Worm (Caenorhabditis elegans) whole organism, early embryonic: ENCODE data around the gene col-121.

Source experiments
- B0310.2 ChIP-seq: sonication (generic microtip); optimal IDR thresholded peaks from 2 replicates; lab custom pipeline; 2016; ENCODE audit warnings: mild to moderate bottlenecking, missing genetic modification characterization, missing compliant biosample characterization
- F13C5.2 ChIP-seq: sonication (generic microtip); optimal IDR thresholded peaks from 2 replicates; lab custom pipeline; 2017; ENCODE audit warnings: mild to moderate bottlenecking, missing genetic modification characterization, inconsistent platforms, missing compliant biosample characterization
- aly-1 ChIP-seq: sonication (generic microtip); optimal IDR thresholded peaks from 2 replicates; lab custom pipeline; 2016; ENCODE audit warnings: missing genetic modification characterization, missing compliant biosample characterization
- ama-1 ChIP-seq: fragments of 150-350 bp; optimal IDR thresholded peaks from 2 replicates; lab custom pipeline; 2014
- ceh-13 ChIP-seq: fragments of 200-800 bp; sonication (Bioruptor generic); optimal IDR thresholded peaks from 2 replicates; lab custom pipeline; 2018; ENCODE audit warnings: mild to moderate bottlenecking, missing genetic modification characterization, missing compliant biosample characterization
- ceh-36 ChIP-seq: sonication (generic microtip); optimal IDR thresholded peaks from 2 replicates; lab custom pipeline; 2016; ENCODE audit warnings: missing genetic modification characterization, inconsistent platforms, missing compliant biosample characterization
- ets-7 ChIP-seq: sonication (generic microtip); optimal IDR thresholded peaks from 2 replicates; lab custom pipeline; 2016; ENCODE audit warnings: missing genotype, missing genetic modification characterization, missing compliant biosample characterization
- flt-1 ChIP-seq: fragments of 200-800 bp; sonication (Bioruptor generic); IDR thresholded peaks from 2 replicates; pipeline ENCODE4 v1.3.6; 2022; ENCODE audit warnings: missing genetic modification characterization, missing compliant biosample characterization
- hmbx-1 ChIP-seq: sonication (generic microtip); optimal IDR thresholded peaks from 2 replicates; lab custom pipeline; 2016; ENCODE audit warnings: mild to moderate bottlenecking, missing genetic modification characterization, missing compliant biosample characterization
- hmg-4 ChIP-seq: fragments of 200-800 bp; sonication (Bioruptor generic); optimal IDR thresholded peaks from 2 replicates; lab custom pipeline; 2018; ENCODE audit warnings: mild to moderate bottlenecking, missing genetic modification characterization, missing compliant biosample characterization
- hnd-1 ChIP-seq: sonication (generic microtip); optimal IDR thresholded peaks from 2 replicates; lab custom pipeline; 2016; ENCODE audit warnings: missing genetic modification characterization, missing compliant biosample characterization
- pes-1 ChIP-seq: fragments of 200-800 bp; sonication (Bioruptor generic); IDR thresholded peaks from 2 replicates; pipeline ENCODE4 v1.3.6; 2022; ENCODE audit warnings: missing genetic modification reagents, missing genetic modification characterization, missing compliant biosample characterization
- scrt-1 ChIP-seq: fragments of 200-800 bp; sonication (Bioruptor generic); IDR thresholded peaks from 2 replicates; pipeline ENCODE4 v1.3.6; 2022; ENCODE audit warnings: missing genetic modification characterization, missing compliant biosample characterization
- sea-1 ChIP-seq: fragments of 200-800 bp; sonication (Bioruptor generic); conservative IDR thresholded peaks from 2 replicates; pipeline ENCODE4 v1.3.6; 2022; ENCODE audit warnings: missing genetic modification characterization, missing compliant biosample characterization
- tbx-11 ChIP-seq: fragments of 200-800 bp; sonication (Bioruptor generic); IDR thresholded peaks from 2 replicates; pipeline ENCODE4 v1.3.6; 2022; ENCODE audit warnings: missing genetic modification characterization, missing compliant biosample characterization
- tbx-37 ChIP-seq: fragments of 200-800 bp; sonication (Bioruptor generic); conservative IDR thresholded peaks from 2 replicates; pipeline ENCODE4 v1.3.6; 2022; ENCODE audit warnings: missing genetic modification reagents, missing genetic modification characterization, missing compliant biosample characterization
- tra-4 ChIP-seq: sonication (generic microtip); optimal IDR thresholded peaks from 2 replicates; lab custom pipeline; 2017; ENCODE audit warnings: missing genetic modification characterization, missing compliant biosample characterization

The col-121 gene

DNA sequence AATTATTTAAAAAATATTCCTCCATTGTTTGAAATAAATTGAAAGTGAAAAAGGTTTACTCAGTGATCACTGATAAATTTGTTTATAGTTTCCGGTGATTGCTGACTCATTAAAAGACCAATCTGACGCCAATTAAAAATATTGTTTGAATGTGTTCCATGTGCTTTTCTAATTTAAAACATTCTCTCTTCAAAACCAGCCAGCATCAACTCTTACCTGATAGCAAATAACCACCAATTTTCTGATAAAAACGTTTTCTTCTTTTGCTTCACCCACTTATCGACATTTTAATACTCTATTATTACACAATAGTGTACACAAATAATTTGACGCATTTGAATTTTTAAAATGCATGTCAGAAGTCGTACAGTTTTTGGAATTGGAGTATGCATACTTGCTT lies 5.7 kb upstream of the col-121 start, which contains the start of gene F56D5.6:
Gene F56D5.6, plus strand, starts transcription at position 208 of the 400 bp plus-strand sequence.
- TF ChIP-seq ets-7 (tag; lab: Kevin White, UChicago) (no peak), ceh-36 (tag; lab: Kevin White, UChicago) (no peak), ama-1 (lab: Kevin White, UChicago) (no peak), aly-1 (tag; lab: Kevin White, UChicago) (no peak), F13C5.2 (tag; lab: Kevin White, UChicago) (no peak), tbx-37 (GFP tag; lab: Robert Waterston, UW) (no peak), hmg-4 (GFP tag; lab: Kevin White, UChicago) (no peak), sea-1 (no peak), hnd-1 (no peak), flt-1 (GFP tag; lab: Robert Waterston, UW) (no peak), scrt-1 (no peak), pes-1 (GFP tag; lab: Robert Waterston, UW) (no peak), B0310.2 (no peak), tra-4 (tag; lab: Kevin White, UChicago) (no peak), tbx-11 (GFP tag; lab: Robert Waterston, UW) (no peak), hmbx-1 (tag; lab: Kevin White, UChicago) (no peak), ceh-13 (no peak)

DNA sequence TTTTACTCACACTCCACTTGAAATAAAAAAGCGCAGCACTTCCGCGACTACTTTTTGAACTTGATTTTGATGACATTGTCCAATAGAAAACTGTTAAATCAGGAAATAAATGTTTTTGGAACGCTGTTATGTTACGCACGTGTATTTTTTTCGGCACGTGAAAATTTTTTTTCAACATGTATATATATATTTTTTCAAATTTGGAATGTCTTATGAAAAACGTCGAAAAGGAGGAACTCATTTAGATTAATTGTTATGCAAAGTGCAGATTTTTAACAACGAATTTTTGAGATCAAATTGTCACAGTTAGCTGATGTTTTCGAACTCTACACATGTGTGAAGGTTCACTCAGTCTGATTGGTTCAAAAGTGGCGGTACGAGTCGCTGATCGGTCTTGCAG lies 2.5 kb upstream of the col-121 start, which contains the start of gene F56D5.2:
Gene F56D5.2, minus strand, starts transcription at position 101 of the 400 bp plus-strand sequence.
- TF ChIP-seq flt-1 (GFP tag; lab: Robert Waterston, UW), result no peak
- TF ChIP-seq aly-1 (tag; lab: Kevin White, UChicago), result no peak
- no peak for TF ChIP-seq ceh-36 (tag; lab: Kevin White, UChicago)
- no peak for TF ChIP-seq sea-1
- no peak for TF ChIP-seq tbx-11 (GFP tag; lab: Robert Waterston, UW)
- TF ChIP-seq scrt-1, result no peak
- TF ChIP-seq hmbx-1 (tag; lab: Kevin White, UChicago), result no peak
- no peak for TF ChIP-seq pes-1 (GFP tag; lab: Robert Waterston, UW)
- no peak for TF ChIP-seq ama-1 (lab: Kevin White, UChicago)
- TF ChIP-seq hmg-4 (GFP tag; lab: Kevin White, UChicago), result no peak
- TF ChIP-seq F13C5.2 (tag; lab: Kevin White, UChicago), result no peak
- TF ChIP-seq tbx-37 (GFP tag; lab: Robert Waterston, UW), result no peak
- TF ChIP-seq hnd-1, result no peak
- TF ChIP-seq B0310.2, result no peak
- TF ChIP-seq tra-4 (tag; lab: Kevin White, UChicago), result no peak
- no peak for TF ChIP-seq ceh-13
- no peak for TF ChIP-seq ets-7 (tag; lab: Kevin White, UChicago)

DNA sequence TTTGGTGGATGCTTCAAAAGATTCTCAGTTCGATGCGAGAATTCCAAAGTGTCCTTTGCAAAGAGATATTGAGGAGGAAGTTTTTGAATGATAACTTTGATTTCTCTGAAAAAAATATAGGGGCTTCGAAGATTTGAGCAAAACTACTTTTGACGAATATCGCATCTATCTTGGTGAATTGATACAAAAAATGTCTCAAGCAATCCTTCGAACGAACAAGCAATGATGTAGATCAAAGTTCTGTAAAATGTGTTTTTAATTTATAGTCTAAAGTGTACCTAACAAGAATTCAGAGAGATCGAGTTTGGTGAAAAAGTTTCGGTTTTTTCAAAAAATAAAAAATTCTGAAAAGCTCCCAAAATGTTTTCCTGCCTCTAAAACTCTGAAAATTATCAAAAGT lies 1.3 kb upstream of the col-121 start, which contains the start of gene F56D5.3:
Gene F56D5.3, plus strand, starts transcription at position 301 of the 400 bp plus-strand sequence.
- no peak for TF ChIP-seq ceh-13
- TF ChIP-seq tra-4 (tag; lab: Kevin White, UChicago), result no peak
- TF ChIP-seq ama-1 (lab: Kevin White, UChicago), result no peak
- no peak for TF ChIP-seq aly-1 (tag; lab: Kevin White, UChicago)
- TF ChIP-seq tbx-37 (GFP tag; lab: Robert Waterston, UW), result no peak
- TF ChIP-seq pes-1 (GFP tag; lab: Robert Waterston, UW), result no peak
- no peak for TF ChIP-seq tbx-11 (GFP tag; lab: Robert Waterston, UW)
- no peak for TF ChIP-seq hnd-1

DNA sequence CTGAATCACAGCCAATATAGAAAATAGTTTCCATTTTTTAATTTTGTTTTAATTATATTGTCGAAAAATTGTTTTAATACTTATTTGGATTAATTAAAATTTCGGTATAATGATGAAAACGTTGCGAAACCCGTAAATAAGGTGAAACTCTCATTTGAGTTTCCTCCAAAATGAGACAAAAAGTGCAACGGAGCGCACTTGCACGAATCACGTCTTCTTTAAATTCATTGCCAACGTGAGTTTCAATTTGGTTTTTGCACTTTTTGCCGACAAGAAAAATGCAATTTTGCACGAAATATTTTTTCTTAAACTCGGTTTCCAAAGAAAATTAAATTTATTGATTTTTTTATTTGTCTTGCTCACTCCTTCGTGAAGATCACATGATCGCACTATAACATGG lies 10.0 kb downstream of the col-121 start, which contains the start of gene daf-15:
Gene daf-15, plus strand, starts transcription at position 171 of the 400 bp plus-strand sequence.
- TF ChIP-seq tra-4 (tag; lab: Kevin White, UChicago) (no peak), sea-1 (no peak), ama-1 (lab: Kevin White, UChicago) (no peak), ceh-13 (no peak), tbx-11 (GFP tag; lab: Robert Waterston, UW) (no peak), pes-1 (GFP tag; lab: Robert Waterston, UW) (no peak), flt-1 (GFP tag; lab: Robert Waterston, UW) (no peak), F13C5.2 (tag; lab: Kevin White, UChicago) (no peak), ets-7 (tag; lab: Kevin White, UChicago) (no peak), hmbx-1 (tag; lab: Kevin White, UChicago) (no peak), tbx-37 (GFP tag; lab: Robert Waterston, UW) (no peak), aly-1 (tag; lab: Kevin White, UChicago) (no peak), ceh-36 (tag; lab: Kevin White, UChicago) (no peak), scrt-1 (no peak), hnd-1 (no peak), hmg-4 (GFP tag; lab: Kevin White, UChicago) (no peak), B0310.2 (no peak)

DNA sequence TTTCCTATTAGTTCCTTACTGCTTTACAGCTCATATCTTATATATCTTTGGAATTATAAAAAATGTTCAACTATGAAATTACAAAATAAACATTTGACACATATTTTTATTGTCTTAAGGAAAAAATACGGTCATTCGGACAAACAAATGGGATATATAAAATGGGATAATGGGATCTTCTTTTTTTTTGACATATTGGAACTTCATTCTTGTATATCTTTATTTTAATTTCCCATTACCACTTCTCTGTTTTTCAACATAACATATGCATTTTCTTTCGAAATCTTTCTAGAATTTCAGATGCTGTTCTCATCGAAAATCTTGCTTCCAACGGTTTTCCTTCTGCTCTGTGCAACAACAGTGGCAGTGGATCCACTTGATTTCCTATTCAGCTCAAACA lies 11.2 kb downstream of the col-121 start, which contains the start of gene C10C5.7:
Gene C10C5.7, plus strand, starts transcription at position 301 of the 400 bp plus-strand sequence.
- TF ChIP-seq B0310.2, result no peak
- no peak for TF ChIP-seq ama-1 (lab: Kevin White, UChicago)
- no peak for TF ChIP-seq tbx-11 (GFP tag; lab: Robert Waterston, UW)

DNA sequence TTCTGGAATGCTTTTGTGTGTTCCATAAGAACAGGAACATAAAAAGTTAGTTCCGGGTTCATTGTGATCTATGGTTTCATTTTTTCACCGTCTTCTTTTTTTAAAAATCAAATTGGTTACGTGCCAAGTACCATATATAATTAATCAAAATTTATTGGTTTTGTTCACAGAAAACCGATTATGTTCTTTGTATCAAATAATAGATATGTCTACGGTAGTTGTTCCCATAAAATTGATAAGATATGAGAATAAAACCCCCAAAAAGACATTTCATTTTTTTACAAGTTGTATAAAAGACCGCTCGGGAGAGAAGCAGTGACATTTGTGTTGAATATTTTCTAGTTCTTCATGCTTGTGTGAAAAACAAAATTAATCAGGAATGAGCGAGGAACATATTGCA lies 14.9 kb downstream of the col-121 start, which contains the start of gene C10C5.5:
Gene C10C5.5, plus strand, starts transcription at position 301 of the 400 bp plus-strand sequence.
- TF ChIP-seq flt-1 (GFP tag; lab: Robert Waterston, UW) (no peak), hnd-1 (no peak), tbx-11 (GFP tag; lab: Robert Waterston, UW) (no peak), ama-1 (lab: Kevin White, UChicago) (no peak), tbx-37 (GFP tag; lab: Robert Waterston, UW) (no peak), pes-1 (GFP tag; lab: Robert Waterston, UW) (no peak), tra-4 (tag; lab: Kevin White, UChicago) (no peak), hmbx-1 (tag; lab: Kevin White, UChicago) (no peak), sea-1 (no peak), F13C5.2 (tag; lab: Kevin White, UChicago) (no peak), hmg-4 (GFP tag; lab: Kevin White, UChicago) (no peak), aly-1 (tag; lab: Kevin White, UChicago) (no peak), ets-7 (tag; lab: Kevin White, UChicago) (no peak), ceh-36 (tag; lab: Kevin White, UChicago) (no peak), ceh-13 (no peak), scrt-1 (no peak), B0310.2 (no peak)

DNA sequence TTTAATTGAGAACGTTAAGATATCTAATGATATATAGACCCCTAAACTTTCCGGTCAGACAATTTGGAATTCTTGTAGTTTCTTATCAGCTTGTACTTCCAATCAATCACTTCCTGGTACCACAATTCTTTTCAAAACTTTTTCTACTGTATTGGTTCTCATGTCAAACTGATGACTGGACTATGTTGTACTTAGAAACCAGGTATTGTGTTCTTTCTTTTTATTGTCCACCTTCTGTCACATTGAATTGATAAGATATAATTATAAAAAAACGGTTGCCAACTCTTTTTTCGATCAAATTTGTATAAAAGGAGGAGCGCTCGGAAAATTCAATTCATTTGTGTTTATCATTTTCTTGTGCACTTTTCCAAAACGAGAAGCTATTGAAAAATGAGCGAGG lies 17.7 kb downstream of the col-121 start, which contains the start of gene C10C5.4:
Gene C10C5.4, plus strand, starts transcription at position 281 of the 400 bp plus-strand sequence.
- TF ChIP-seq tra-4 (tag; lab: Kevin White, UChicago) (no peak), hmg-4 (GFP tag; lab: Kevin White, UChicago) (no peak), aly-1 (tag; lab: Kevin White, UChicago) (no peak), F13C5.2 (tag; lab: Kevin White, UChicago) (no peak)
